Worm (Caenorhabditis elegans): Measurements from ENCODE around the gene adh-1.

The adh-1 gene

DNA sequence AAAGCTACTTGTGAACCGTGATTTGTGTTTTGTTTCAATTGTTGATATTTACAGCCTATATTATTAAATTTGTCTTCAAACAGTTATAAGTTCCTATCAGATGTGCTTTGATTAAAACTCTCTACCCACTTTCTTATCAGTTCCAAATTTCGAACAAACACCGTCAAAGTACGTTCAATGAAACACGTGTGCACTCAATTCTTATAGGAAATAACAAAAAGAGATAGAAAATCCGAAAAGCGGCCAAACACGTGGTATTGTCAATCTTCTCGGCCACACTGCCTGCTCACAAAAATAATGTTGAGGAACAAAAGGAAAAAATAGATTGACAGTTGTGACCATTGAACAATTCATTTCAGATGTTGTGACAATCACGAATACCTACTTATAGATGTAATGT is 2.1 kb upstream of the adh-1 start (continued):
- TF ChIP-seq R02D3.7 (tag; optimal IDR thresholded peaks at IDR 0.05) (no peak), zag-1 (tag; optimal IDR thresholded peaks at IDR 0.05) (no peak), nhr-237 (tag; optimal IDR thresholded peaks at IDR 0.05) (no peak), unc-55 (GFP tag; optimal IDR thresholded peaks at IDR 0.05) (no peak), elt-1 (tag; optimal IDR thresholded peaks at IDR 0.05) (no peak), ceh-82 (tag; optimal IDR thresholded peaks at IDR 0.05) (no peak), Y55F3AM.14 (GFP tag; optimal IDR thresholded peaks at IDR 0.05) (no peak), mbf-1 (tag; optimal IDR thresholded peaks at IDR 0.05) (no peak), skn-1 (tag; optimal IDR thresholded peaks at IDR 0.05) (no peak), mdl-1 (tag; optimal IDR thresholded peaks at IDR 0.05) (peak in 1 of 2 experiments; percentile 84), ama-1 (optimal IDR thresholded peaks at IDR 0.05) (no peak), elt-3 (tag; optimal IDR thresholded peaks at IDR 0.05) (no peak), nhr-25 (tag; optimal IDR thresholded peaks at IDR 0.05) (peak; percentile 13), F13H6.1 (tag; optimal IDR thresholded peaks at IDR 0.05) (peak; percentile 87), sem-4 (tag; optimal IDR thresholded peaks at IDR 0.05) (no peak), lsy-2 (tag; optimal IDR thresholded peaks at IDR 0.05) (peak in 1 of 2 experiments; percentile 74), C34F6.9 (tag; optimal IDR thresholded peaks at IDR 0.05) (peak; percentile 51), nhr-21 (tag; optimal IDR thresholded peaks at IDR 0.05) (peak; percentile 58)

DNA sequence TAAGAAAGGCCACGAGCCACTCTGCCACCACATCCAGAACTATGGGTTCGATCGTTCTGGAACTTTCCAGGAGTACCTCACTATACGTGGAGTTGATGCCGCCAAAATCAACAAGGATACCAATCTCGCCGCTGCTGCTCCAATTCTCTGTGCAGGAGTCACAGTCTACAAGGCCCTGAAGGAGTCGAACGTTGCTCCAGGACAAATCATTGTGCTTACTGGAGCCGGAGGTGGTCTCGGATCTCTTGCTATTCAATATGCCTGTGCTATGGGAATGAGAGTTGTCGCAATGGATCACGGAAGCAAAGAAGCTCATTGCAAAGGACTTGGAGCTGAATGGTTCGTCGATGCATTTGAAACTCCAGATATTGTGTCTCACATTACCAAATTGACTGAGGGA is 608 bp downstream of the adh-1 start:
- peak; percentile 21 for TF ChIP-seq lin-13 (GFP tag; optimal IDR thresholded peaks at IDR 0.05)
- no peak for TF ChIP-seq lsy-2 (tag; optimal IDR thresholded peaks at IDR 0.05)

- peak; percentile 53 for TF ChIP-seq nhr-129 (tag; optimal IDR thresholded peaks at IDR 0.05)
- peak; percentile 41 for TF ChIP-seq sma-9 (GFP tag; optimal IDR thresholded peaks at IDR 0.05)
- TF ChIP-seq sma-9 (tag; optimal IDR thresholded peaks at IDR 0.05): no peak
- peak; percentile 21 for TF ChIP-seq mab-5 (tag; optimal IDR thresholded peaks at IDR 0.05)
- TF ChIP-seq ceh-16 (tag; optimal IDR thresholded peaks at IDR 0.05): no peak
- TF ChIP-seq ama-1 (optimal IDR thresholded peaks at IDR 0.05): peak; percentile 56
- no peak for TF ChIP-seq snpc-4 (tag; optimal IDR thresholded peaks at IDR 0.05)
- no peak for TF ChIP-seq nhr-11 (tag; optimal IDR thresholded peaks at IDR 0.05)
- TF ChIP-seq unc-62 (GFP tag; optimal IDR thresholded peaks at IDR 0.05): no peak
- peak in 1 of 2 experiments; percentile 70 for TF ChIP-seq lsy-2 (tag; optimal IDR thresholded peaks at IDR 0.05)
- TF ChIP-seq ztf-1 (GFP tag; conservative IDR thresholded peaks at IDR 0.05): no peak
- peak; percentile 62 for TF ChIP-seq nhr-6 (tag; optimal IDR thresholded peaks at IDR 0.05)
- TF ChIP-seq fos-1 (tag; optimal IDR thresholded peaks at IDR 0.05): peak; percentile 33
- peak; percentile 45 for TF ChIP-seq blmp-1 (tag; optimal IDR thresholded peaks at IDR 0.05; ENCODE audit: insufficient read depth)
- no peak for TF ChIP-seq zag-1 (tag; optimal IDR thresholded peaks at IDR 0.05)
- peak; percentile 9 for TF ChIP-seq crh-2 (tag; optimal IDR thresholded peaks at IDR 0.05)
- TF ChIP-seq sma-3 (GFP tag; optimal IDR thresholded peaks at IDR 0.05): no peak
- TF ChIP-seq C34F6.9 (tag; optimal IDR thresholded peaks at IDR 0.05): no peak
- TF ChIP-seq nhr-21 (tag; optimal IDR thresholded peaks at IDR 0.05): peak; percentile 7
- no peak for TF ChIP-seq dmd-4 (tag; optimal IDR thresholded peaks at IDR 0.05)
- no peak for TF ChIP-seq nhr-25 (tag; optimal IDR thresholded peaks at IDR 0.05)
- TF ChIP-seq ztf-4 (tag; optimal IDR thresholded peaks at IDR 0.05): peak; percentile 60
- no peak for TF ChIP-seq sem-4 (tag; optimal IDR thresholded peaks at IDR 0.05)
- no peak for TF ChIP-seq alr-1 (tag; optimal IDR thresholded peaks at IDR 0.05)
- TF ChIP-seq lin-13 (GFP tag; optimal IDR thresholded peaks at IDR 0.05): peak; percentile 14
- no peak for TF ChIP-seq elt-1 (tag; optimal IDR thresholded peaks at IDR 0.05)
- TF ChIP-seq nhr-12 (tag; optimal IDR thresholded peaks at IDR 0.05): no peak
- peak; percentile 52 for TF ChIP-seq gmeb-1 (tag; optimal IDR thresholded peaks at IDR 0.05)
- no peak for TF ChIP-seq lin-11 (tag; optimal IDR thresholded peaks at IDR 0.05)
- peak; percentile 62 for TF ChIP-seq Y55F3AM.14 (GFP tag; optimal IDR thresholded peaks at IDR 0.05)
- TF ChIP-seq unc-55 (GFP tag; optimal IDR thresholded peaks at IDR 0.05): no peak
Observed at ce11 chrV:11889115-11889935, 1.3 kb downstream of the adh-1 start.

Measured in whole organism, L2 larva.